Fruit fly (Drosophila melanogaster) whole organism, larva: ENCODE data around the gene CG44954.
A peak's percentile ranks its signal among the peaks of the same experiment; 100 is the strongest.

Experiments
- noc ChIP-seq: fragments of 200-800 bp; sonication (Bioruptor generic); optimal IDR thresholded peaks from 3 replicates; lab custom pipeline; 2019; ENCODE audit warnings: missing biosample characterization, mild to moderate bottlenecking, missing genetic modification characterization, moderate library complexity

The CG44954 gene

dm6 chr3R:30621806-30622205 is at the start of gene CG44954:
CG44954 (minus strand) TSS chr3R:30621906.
- TF ChIP-seq noc (tag; lab: Kevin White, UChicago) = no peak

- TF ChIP-seq noc (tag; lab: Kevin White, UChicago) = no peak
These were observed 28.0 kb upstream of the CG44954 start, which contains the start of gene CG34433 for dm6 chr3R:30649661-30650060. CG34433 (plus strand) TSS chr3R:30649961.

dm6 chr3R:30648851-30649250 is 27.1 kb upstream of the CG44954 start, which contains the start of gene CG34432:
CG34432 (plus strand) TSS chr3R:30649151.
- no peak for TF ChIP-seq noc (tag; lab: Kevin White, UChicago)

- no peak for TF ChIP-seq noc (tag; lab: Kevin White, UChicago)
These were observed 26.7 kb upstream of the CG44954 start, which contains the start of gene PH4alphaPV for dm6 chr3R:30648451-30648850. PH4alphaPV (minus strand) TSS chr3R:30648551.

- no peak for TF ChIP-seq noc (tag; lab: Kevin White, UChicago)
These were observed 24.1 kb upstream of the CG44954 start, which contains the start of gene CG31013 for dm6 chr3R:30645780-30646179. CG31013 (minus strand) TSS chr3R:30645880.

- no peak for TF ChIP-seq noc (tag; lab: Kevin White, UChicago)
These were observed 21.5 kb upstream of the CG44954 start for dm6 chr3R:30643240-30643639.

- TF ChIP-seq noc (tag; lab: Kevin White, UChicago) = no peak
These were observed 7.2 kb upstream of the CG44954 start, which contains the start of gene CG2267 for dm6 chr3R:30628928-30629327. CG2267 (minus strand) TSS chr3R:30629028.

- TF ChIP-seq noc (tag; lab: Kevin White, UChicago) = no peak
These were observed 4.2 kb downstream of the CG44954 start for dm6 chr3R:30617457-30617856.

- TF ChIP-seq noc (tag; lab: Kevin White, UChicago) = no peak
These were observed 5.4 kb downstream of the CG44954 start for dm6 chr3R:30616098-30616857.

- no peak for TF ChIP-seq noc (tag; lab: Kevin White, UChicago)
These were observed 15.8 kb downstream of the CG44954 start, which contains the start of gene CG31016 for dm6 chr3R:30605889-30606288. CG31016 (plus strand) TSS chr3R:30606189.

dm6 chr3R:30603881-30604280 is 17.8 kb downstream of the CG44954 start, which contains the start of gene PH4alphaNE3:
PH4alphaNE3 (plus strand) TSS chr3R:30604181.
- no peak for TF ChIP-seq noc (tag; lab: Kevin White, UChicago)

- no peak for TF ChIP-seq noc (tag; lab: Kevin White, UChicago)
These were observed 20.1 kb downstream of the CG44954 start, which contains the start of the genes CG2246 and CG31021 for dm6 chr3R:30601440-30602256. CG2246 (minus strand) TSS chr3R:30601489. CG31021 (plus strand) TSS chr3R:30602206.

dm6 chr3R:30600154-30601009 is 21.3 kb downstream of the CG44954 start:
- peak; percentile 80 for TF ChIP-seq noc (tag; lab: Kevin White, UChicago)

- no peak for TF ChIP-seq noc (tag; lab: Kevin White, UChicago)
These were observed 22.2 kb downstream of the CG44954 start for dm6 chr3R:30599404-30599980.
